Fruit fly (Drosophila melanogaster): ENCODE measurements around the gene Jhbp2.

Gene Jhbp2

DNA sequence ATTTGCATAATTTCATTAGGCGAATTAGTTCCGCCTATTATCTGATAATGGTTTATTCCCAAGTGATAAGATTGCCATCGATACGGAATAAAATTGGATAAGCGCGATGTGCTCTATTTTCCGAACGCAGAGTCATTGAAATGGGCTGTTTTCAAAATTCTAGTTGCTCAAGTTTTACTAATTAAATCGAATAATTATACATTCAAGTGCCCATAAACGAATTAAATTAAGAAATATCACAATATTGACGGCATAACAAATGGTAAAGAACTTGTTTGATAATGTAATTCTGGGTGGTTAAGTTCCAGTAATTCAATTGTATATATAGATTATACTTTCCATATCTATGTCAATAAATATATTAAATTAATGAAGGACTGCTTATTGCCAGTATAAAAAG is 23.0 kb upstream of the Jhbp2 start, which contains the start of gene CG14662:
CG14662 (minus strand) TSS at position 101 of the 400 bp plus-strand sequence.
- no peak for TF ChIP-seq CTCF (optimal IDR thresholded peaks at IDR 0.05)
- TF ChIP-seq CG8478 (optimal IDR thresholded peaks at IDR 0.05): no peak

DNA sequence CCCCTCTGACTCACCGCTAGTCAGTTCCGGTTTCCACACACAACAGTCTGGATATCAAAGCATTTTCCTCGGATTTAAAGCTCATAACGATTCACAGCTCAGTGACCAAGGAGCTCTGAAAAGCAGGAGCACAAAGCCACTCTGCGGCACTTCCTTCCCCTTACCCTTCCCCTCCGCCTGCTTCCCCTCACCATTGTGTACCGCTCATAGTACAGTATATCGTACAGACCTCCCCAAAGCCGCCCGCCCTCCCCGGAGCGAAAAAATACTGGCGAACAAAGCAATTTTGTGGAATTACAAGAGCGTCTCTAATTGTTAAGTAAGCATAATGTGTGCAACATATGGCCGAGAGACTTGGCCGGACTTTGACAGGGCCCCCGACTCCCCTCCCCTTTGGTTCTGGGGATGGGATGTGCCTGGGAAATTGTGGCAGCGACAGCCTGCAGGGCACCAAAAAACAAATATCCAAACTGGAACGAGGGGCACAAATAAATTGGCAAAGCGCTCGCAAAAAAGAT is 20.0 kb upstream of the Jhbp2 start:
- TF ChIP-seq CG8478 (optimal IDR thresholded peaks at IDR 0.05) (no peak), CTCF (optimal IDR thresholded peaks at IDR 0.05) (no peak)

DNA sequence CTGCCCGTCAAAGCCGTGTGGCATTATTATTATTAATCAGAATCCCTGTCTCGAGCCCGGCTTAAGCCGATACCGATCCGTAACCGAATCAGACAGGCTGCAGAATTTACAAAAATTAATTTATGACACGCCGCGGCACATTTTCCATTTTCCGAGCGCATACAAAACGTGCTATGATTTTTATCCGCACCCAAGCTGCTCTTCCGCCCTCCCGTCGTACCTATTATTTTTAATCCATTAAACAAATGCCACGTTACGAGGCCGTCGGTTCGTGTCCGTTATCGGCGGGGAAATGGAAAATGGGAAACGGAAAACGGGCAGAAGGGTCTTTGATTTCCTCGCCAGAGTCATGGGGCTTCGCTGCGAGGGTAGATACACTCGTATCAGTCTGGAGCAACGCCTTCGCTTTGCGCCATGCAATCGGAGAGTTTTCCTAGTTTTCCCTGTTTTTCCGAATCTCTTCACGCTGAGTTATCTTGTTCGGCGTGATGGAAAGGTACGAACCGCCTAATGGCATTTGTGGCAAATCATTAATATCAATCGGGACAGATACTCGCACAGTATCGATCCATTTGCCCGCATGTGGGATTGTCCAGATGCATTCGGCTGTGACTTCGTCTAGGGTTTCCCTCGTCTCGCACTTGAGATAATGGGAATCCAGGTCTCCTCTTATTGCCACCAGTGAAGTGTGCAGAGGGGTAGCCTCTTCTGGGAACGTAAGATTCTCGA is 19.1 kb upstream of the Jhbp2 start:
- TF ChIP-seq CTCF (optimal IDR thresholded peaks at IDR 0.05): no peak

DNA sequence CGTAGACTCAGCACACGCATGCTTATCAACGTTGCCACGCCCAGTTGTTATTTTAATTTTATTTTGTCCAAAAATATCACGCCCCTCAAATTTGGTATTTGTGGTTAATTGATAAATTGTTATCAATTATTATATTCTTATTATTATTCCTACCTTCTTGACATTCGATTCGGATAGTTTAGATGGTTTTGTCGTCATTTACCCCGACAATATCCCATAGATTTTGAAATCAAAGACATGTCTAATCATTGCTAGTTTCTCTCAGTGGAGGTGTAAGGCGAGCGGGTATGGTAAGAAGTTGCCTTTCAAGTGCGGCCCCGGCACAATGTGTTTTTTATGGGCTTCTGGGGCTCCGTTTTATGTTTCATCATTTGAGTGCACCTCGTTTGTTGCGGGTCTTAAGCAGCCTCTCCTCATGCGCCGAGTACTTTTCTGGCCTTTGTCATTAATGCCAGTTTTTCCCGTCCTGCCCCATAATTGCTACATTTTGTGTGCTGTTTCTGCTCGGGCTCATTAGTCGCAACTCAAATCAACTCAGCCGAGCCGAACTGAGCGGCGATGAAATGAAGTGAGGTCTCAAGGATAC is 18.1 kb upstream of the Jhbp2 start:
- TF ChIP-seq CTCF (optimal IDR thresholded peaks at IDR 0.05) (no peak), CG8478 (optimal IDR thresholded peaks at IDR 0.05) (no peak)

DNA sequence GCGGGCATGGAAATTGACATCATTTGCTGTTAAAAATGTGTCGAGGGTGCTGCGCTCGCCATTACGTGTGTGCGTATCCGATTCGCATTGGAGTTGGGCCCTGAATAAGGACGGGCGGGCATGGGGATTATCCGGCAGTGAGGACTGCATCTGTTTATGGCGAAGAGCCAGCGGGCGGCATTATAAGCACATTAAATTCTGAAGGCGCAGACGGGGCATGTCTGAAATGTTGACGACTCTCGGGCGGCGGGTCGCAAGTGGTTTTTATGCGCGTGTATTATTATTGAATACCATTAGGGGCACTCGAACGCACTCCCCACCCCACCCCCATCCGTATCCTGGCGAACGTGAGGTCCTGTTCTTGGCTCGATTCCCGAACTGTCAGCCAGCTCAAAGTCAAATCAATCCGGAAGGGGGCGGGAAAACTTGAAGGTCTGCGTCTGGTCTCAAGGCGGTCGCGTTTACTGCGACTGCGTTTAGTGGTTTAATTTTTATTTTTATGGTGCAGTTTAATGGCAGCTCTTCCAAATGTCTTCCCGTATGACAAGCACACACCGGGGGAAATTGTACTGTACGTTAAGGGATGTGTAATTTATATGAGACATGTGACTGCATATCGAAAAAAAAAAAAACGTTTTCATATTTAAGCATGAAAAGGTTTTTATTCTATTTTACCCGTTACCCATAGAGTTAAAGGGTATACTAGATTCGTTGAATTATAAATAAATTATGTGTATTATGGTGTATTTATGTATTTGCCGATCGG is 17.3 kb upstream of the Jhbp2 start:
- TF ChIP-seq CTCF (optimal IDR thresholded peaks at IDR 0.05): no peak
- no peak for TF ChIP-seq CG8478 (optimal IDR thresholded peaks at IDR 0.05)

DNA sequence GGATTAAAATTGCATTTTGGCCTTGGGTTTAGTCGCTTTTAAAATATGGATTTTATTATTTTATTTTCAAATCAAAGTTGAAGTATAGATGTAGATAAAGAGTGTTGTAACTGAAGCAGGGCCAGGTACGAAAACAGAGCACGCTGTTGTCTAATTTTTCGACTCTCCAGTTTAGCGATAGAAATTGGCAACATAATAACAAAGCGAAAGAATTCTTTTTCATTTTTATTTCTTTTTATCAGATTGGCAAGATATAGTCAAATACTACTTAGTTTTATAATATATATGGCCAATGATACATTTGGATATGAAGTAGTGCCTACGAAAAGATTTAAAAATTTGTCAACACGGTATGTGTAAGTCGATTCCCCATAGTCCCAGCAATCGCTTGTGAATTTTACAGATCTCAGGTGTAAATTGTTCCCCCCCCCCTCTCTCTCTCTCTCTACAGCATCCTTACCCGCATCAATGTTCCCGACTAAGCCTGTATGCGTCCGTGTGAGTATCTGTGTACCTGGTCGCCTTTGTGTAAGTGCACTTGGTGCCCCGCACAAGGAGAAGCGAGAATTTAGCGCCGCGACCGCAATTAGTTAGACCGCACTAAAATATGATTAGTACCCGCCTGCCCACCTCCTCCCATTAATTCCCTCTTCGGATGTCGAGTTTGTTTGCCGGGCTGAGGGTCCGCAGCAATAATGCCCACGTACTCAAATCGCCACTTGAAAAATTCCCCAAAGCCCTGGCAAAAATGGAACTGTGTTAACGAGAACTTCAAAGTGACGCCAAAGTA is 14.9 kb upstream of the Jhbp2 start:
- no peak for TF ChIP-seq CG8478 (optimal IDR thresholded peaks at IDR 0.05)

DNA sequence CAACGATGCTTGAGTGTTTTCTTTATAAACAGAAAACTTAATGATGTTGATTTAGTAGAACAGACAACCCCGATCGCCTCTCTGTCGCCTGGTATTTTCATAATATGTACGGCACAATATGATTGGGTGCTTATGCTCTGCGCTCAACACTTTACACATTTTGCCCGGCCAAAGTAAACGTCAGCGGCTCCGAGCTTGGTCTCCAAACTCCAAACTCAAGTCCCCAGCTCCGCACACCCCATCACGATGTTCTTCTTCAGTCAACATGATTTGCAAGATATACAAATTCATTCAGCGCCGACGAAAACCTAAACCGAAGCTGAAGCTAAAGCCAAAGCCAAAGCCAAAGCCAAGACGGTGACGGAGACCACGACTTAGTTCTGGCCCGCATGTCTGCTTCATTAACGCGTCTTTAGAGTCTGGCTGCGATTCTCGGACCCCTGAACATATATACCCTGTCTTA is 14.2 kb upstream of the Jhbp2 start:
- TF ChIP-seq CG8478 (optimal IDR thresholded peaks at IDR 0.05) (no peak), CTCF (optimal IDR thresholded peaks at IDR 0.05) (no peak)

DNA sequence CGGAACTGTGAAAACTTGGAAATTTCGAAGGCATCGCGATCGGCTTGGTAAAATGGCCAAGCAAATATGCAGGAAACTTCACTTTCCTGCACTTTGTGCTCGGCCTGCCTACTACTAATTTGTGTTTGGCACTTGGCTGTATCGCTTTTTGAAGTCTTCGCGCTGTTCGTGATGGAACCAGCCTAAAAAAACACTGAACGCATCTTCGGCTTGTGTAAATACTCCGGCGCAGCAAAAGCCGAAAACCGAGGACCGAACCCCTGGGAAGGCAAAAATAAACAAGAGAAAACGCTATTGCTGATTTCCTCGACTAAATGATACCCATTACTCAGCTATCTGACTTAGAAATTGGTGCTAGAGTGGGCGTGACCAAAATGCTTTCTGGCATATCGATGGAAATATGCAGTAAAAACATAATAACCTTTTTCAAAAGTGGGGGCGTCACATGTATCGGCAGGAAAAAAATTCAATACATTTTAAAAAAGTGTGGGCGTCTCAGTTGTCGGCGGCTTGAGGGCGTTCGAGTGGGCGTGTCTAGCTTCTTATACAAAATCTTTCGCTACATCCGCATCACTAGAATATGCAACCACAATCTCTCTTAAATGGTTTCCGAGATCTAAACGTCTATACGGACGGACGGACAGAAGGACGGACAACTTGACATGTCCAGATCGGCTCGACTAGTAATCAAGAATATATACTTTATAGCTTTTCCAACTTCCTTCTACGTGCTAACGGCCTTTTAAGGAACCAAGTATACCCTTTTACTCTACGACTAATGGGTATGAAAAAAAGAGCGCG is 13.6 kb upstream of the Jhbp2 start:
- TF ChIP-seq CTCF (optimal IDR thresholded peaks at IDR 0.05) (no peak), CG8478 (optimal IDR thresholded peaks at IDR 0.05) (no peak)

DNA sequence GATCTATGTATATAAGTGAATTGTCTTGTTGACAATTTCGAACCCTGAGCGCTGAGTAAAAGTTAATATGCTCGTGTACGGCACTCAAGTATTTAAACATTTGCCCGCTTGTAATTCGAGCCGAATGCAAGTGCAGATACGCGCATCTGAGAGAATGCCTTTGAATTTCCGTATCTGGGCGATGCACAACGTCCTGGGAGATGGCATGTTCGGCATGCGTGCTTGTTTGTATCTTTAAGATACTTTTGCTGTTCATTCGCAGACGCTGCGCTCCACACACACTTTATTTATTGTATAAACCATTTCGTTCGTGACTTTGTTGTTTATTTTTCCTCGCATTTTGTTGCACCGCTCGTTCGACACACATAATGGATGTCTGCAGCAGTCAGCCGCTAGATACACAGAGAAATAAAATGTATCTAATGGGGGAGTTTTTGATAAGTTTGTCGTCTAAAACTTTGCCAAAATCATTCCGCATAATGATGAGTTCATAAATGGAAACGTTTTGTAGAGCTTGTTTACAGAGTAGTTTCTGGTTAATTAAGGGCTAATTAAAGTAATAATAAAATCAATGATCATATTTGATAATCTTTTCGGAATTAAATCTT is 12.7 kb upstream of the Jhbp2 start:
- TF ChIP-seq CG8478 (optimal IDR thresholded peaks at IDR 0.05) (no peak), CTCF (optimal IDR thresholded peaks at IDR 0.05) (no peak)

DNA sequence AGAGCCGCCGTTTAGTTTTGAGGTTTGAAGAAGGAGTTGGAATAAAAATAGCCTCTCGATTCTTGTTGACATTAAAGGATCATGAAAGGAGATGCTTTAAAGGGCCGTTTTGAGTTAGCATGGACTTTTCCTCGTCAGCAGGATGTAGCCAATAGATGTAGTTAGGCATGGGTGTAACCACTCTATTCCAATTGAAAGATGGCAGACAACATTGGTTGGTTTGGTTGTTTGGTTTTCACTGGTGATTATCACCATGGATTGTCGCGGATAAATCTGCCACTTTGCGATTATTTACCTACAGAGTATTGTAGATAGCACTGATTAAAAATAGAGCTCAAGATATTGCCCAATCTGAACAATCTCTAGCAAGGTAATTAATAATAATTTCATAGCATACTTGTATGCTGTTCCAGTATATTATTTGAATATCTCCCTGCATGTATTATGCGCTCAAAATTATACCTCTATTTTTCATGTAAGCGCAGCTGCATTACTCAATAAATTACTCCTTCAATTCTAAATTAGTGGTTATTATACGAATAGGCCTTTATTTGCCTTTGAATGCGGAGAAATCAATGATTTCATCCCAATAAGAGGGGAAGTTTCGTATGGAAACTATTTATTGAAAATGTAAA is 11.9 kb upstream of the Jhbp2 start:
- TF ChIP-seq CG8478 (optimal IDR thresholded peaks at IDR 0.05): no peak
- TF ChIP-seq CTCF (optimal IDR thresholded peaks at IDR 0.05): peak; percentile 55 to 66

DNA sequence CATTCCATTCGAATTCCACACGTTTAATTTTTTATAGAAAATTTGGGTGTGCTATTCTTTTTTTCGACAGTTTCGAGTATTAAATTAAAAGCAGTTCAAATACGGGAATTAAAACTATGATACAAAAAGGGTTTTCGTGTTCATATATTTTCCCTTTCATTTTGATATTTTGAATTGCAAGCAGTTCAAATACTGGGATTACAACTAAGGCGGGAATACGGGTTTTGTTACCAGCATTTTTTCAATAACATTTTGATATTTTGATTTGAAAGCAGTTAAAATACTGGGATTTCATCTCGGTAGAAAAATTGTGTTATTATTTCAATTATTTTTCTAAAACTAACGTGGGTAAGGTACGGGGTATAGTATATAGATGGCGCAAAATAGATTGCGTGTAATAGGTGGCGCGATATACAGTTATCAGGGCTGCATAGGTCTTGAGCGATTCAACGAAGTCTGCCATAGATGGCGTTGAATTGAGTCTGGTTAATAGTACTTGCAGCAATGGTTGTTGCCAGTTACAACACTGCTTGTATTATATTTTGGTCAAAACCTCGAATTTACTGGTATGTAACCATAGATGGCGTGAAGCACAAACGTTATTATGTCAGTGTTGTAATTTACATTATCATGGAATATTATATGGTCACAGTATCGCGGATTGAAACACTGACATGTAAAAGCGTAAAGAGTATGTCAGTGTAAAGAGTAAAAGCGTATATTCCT is 9.4 kb upstream of the Jhbp2 start:
- TF ChIP-seq CTCF (optimal IDR thresholded peaks at IDR 0.05) (peak; percentile 100), CG8478 (optimal IDR thresholded peaks at IDR 0.05) (no peak)

DNA sequence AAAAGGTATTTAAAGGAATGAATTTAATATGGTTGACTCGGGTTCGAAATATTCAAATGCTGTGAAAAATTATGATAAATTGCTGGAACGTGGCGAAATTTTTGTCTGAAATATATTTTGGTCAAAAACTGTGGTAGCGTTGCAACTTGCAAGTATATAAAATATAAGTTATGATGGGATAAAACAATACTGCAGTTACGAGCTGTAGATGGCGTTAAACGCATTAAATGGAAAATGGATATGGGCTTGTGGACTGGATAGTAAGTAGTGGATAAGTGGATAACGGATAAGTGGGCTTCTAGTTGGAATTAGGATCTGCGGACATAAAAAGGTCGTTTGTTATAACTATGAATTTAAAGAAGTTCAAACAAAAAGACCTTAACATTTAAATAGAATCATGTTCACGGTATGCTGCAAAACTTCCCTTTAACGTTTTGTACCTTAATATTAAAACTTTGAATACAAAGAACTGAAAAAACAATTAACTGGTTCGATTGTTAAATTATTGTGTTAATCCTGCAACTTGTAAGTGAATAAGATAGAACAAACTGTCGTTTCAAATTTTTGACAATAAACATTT is 8.1 kb upstream of the Jhbp2 start:
- TF ChIP-seq CTCF (optimal IDR thresholded peaks at IDR 0.05): peak; percentile 91 to 93
- TF ChIP-seq CG8478 (optimal IDR thresholded peaks at IDR 0.05): no peak

Data from S2 (cell line).